Fruit fly (Drosophila melanogaster) whole organism, embryonic: ENCODE measurements around the gene nst.

Experiments
- Bgb ChIP-seq: fragments of 200-800 bp; sonication (Bioruptor generic); IDR thresholded peaks from 2 replicates; pipeline ENCODE4 v1.3.6; 2022; ENCODE audit warnings: missing biosample characterization, missing genetic modification characterization; ENCODE audit not compliant: partially characterized antibody
- CG17361 ChIP-seq: fragments of 200-800 bp; sonication (Bioruptor generic); IDR thresholded peaks from 3 replicates; pipeline ENCODE4 v1.3.6; 2022; ENCODE audit warnings: missing biosample characterization, missing genetic modification characterization
- CG32772 ChIP-seq: fragments of 200-800 bp; sonication (Bioruptor generic); IDR thresholded peaks from 2 replicates; pipeline ENCODE4 v1.3.6; 2022; ENCODE audit warnings: missing biosample characterization, missing genetic modification characterization
- CG42726 ChIP-seq: fragments of 200-800 bp; sonication (Bioruptor generic); IDR thresholded peaks from 2 replicates; pipeline ENCODE4 v1.3.6; 2022; ENCODE audit warnings: missing biosample characterization, missing genetic modification characterization; ENCODE audit not compliant: partially characterized antibody
- CG4424 ChIP-seq: fragments of 200-800 bp; sonication (Bioruptor generic); optimal IDR thresholded peaks from 3 replicates; lab custom pipeline; 2016; ENCODE audit warnings: missing biosample characterization, missing genetic modification characterization
- CG7786 ChIP-seq: fragments of 200-800 bp; sonication (Bioruptor generic); optimal IDR thresholded peaks from 2 replicates; lab custom pipeline; 2016; ENCODE audit warnings: missing biosample characterization, missing genetic modification characterization
- CoRest ChIP-seq: fragments of 200-800 bp; sonication (Bioruptor generic); optimal IDR thresholded peaks from 3 replicates; lab custom pipeline; 2018; ENCODE audit warnings: missing biosample characterization, mild to moderate bottlenecking, missing genetic modification characterization, moderate library complexity
- Dfd ChIP-seq, 2 experiments: fragments of >200 bp; optimal IDR thresholded peaks; 2 replicates each; lab custom pipeline; 2017; ENCODE audit warnings: missing biosample characterization in 2 of 2, missing genetic modification characterization in 2 of 2
- Gsc ChIP-seq: fragments of 200-800 bp; sonication (Bioruptor generic); IDR thresholded peaks from 2 replicates; pipeline ENCODE4 v1.3.6; 2022; ENCODE audit warnings: missing biosample characterization, missing genetic modification characterization
- fru ChIP-seq: fragments of >200 bp; optimal IDR thresholded peaks from 2 replicates; lab custom pipeline; 2017
- ham ChIP-seq: fragments of 200-800 bp; sonication (Bioruptor generic); IDR thresholded peaks from 2 replicates; pipeline ENCODE4 v1.3.6; 2022; ENCODE audit warnings: missing biosample characterization, missing genetic modification characterization
- ind ChIP-seq: fragments of 200-800 bp; sonication (Bioruptor generic); optimal IDR thresholded peaks from 3 replicates; lab custom pipeline; 2016; ENCODE audit warnings: missing biosample characterization, missing genetic modification characterization
- insv ChIP-seq, 2 experiments: fragments of 200-800 bp; sonication (Bioruptor generic); optimal IDR thresholded peaks; 3 replicates each; lab custom pipeline; 2016 to 2018; ENCODE audit warnings: missing biosample characterization in 2 of 2, missing genetic modification characterization in 2 of 2
- wdn ChIP-seq: fragments of 200-800 bp; sonication (Bioruptor generic); IDR thresholded peaks from 2 replicates; pipeline ENCODE4 v1.3.6; 2022; ENCODE audit warnings: missing biosample characterization, missing genetic modification characterization

dm6 chr3L:12574867-12575266 lies 44.9 kb upstream of the nst start:
- TF ChIP-seq insv (GFP tag; optimal IDR thresholded peaks at IDR 0.05; lab: Kevin White, UChicago), result no peak
- no peak for TF ChIP-seq CG42726 (GFP tag; lab: Robert Waterston, UW)
- TF ChIP-seq wdn (GFP tag; lab: Robert Waterston, UW), result no peak
- TF ChIP-seq Gsc, result no peak
- TF ChIP-seq ind (GFP tag; lab: Kevin White, UChicago), result no peak
- TF ChIP-seq ham (GFP tag; lab: Robert Waterston, UW), result no peak
- no peak for TF ChIP-seq CG7786
- TF ChIP-seq Bgb (GFP tag; lab: Robert Waterston, UW), result no peak
- TF ChIP-seq CG17361, result no peak
- no peak for TF ChIP-seq Dfd (GFP tag; optimal IDR thresholded peaks at IDR 0.05; lab: Kevin White, UChicago)
- no peak for TF ChIP-seq CG32772 (GFP tag; lab: Robert Waterston, UW)
- no peak for TF ChIP-seq CG4424
- TF ChIP-seq fru (lab: Kevin White, UChicago), result no peak
- TF ChIP-seq CoRest (tag; lab: Kevin White, UChicago), result no peak
